Fruit fly (Drosophila melanogaster) whole organism, embryonic: Measurements from ENCODE around the gene regucalcin.

Experiments
- Bgb ChIP-seq: fragments of 200-800 bp; sonication (Bioruptor generic); IDR thresholded peaks from 2 replicates; pipeline ENCODE4 v1.3.6; 2022; ENCODE audit warnings: missing biosample characterization, missing genetic modification characterization; ENCODE audit not compliant: partially characterized antibody
- CG10543 ChIP-seq: fragments of 200-800 bp; sonication (Bioruptor generic); optimal IDR thresholded peaks from 3 replicates; lab custom pipeline; 2017; ENCODE audit warnings: missing biosample characterization, mild to moderate bottlenecking, missing genetic modification characterization, moderate library complexity
- CG11560 ChIP-seq: fragments of 200-800 bp; sonication (Bioruptor generic); IDR thresholded peaks from 3 replicates; pipeline ENCODE4 v1.3.6; 2022; ENCODE audit warnings: missing biosample characterization, missing genetic modification characterization
- CG12769 ChIP-seq: fragments of 200-800 bp; sonication (Bioruptor generic); optimal IDR thresholded peaks from 2 replicates; lab custom pipeline; 2019; ENCODE audit warnings: missing biosample characterization, mild to moderate bottlenecking, missing genetic modification characterization, moderate library complexity
- CG14014 ChIP-seq: fragments of 200-800 bp; sonication (Bioruptor generic); IDR thresholded peaks from 2 replicates; pipeline ENCODE4 v1.3.6; 2022; ENCODE audit warnings: missing biosample characterization, missing genetic modification characterization
- CG15269 ChIP-seq: fragments of 200-800 bp; sonication (Bioruptor generic); optimal IDR thresholded peaks from 2 replicates; lab custom pipeline; 2018; ENCODE audit warnings: missing biosample characterization, mild to moderate bottlenecking, missing genetic modification characterization, moderate library complexity
- CG1602 ChIP-seq: fragments of 200-800 bp; sonication (Bioruptor generic); optimal IDR thresholded peaks from 3 replicates; lab custom pipeline; 2016; ENCODE audit warnings: missing biosample characterization, missing genetic modification characterization
- CG17385 ChIP-seq: fragments of 200-800 bp; sonication (Bioruptor generic); optimal IDR thresholded peaks from 3 replicates; lab custom pipeline; 2018; ENCODE audit warnings: missing biosample characterization, mild to moderate bottlenecking, missing genetic modification characterization
- CG1832 ChIP-seq: fragments of 200-800 bp; sonication (Bioruptor generic); optimal IDR thresholded peaks from 2 replicates; lab custom pipeline; 2017; ENCODE audit warnings: missing biosample characterization, mild to moderate bottlenecking, missing genetic modification characterization, inconsistent platforms
- CG18476 ChIP-seq: fragments of 200-800 bp; sonication (Bioruptor generic); optimal IDR thresholded peaks from 2 replicates; lab custom pipeline; 2016; ENCODE audit warnings: missing biosample characterization, mild to moderate bottlenecking, missing genetic modification characterization
- CG2116 ChIP-seq: fragments of 200-800 bp; sonication (Bioruptor generic); optimal IDR thresholded peaks from 3 replicates; lab custom pipeline; 2018; ENCODE audit warnings: missing biosample characterization, mild to moderate bottlenecking, missing genetic modification characterization
- CG32532 ChIP-seq: fragments of 200-800 bp; sonication (Bioruptor generic); IDR thresholded peaks from 2 replicates; pipeline ENCODE4 v1.3.6; 2022; ENCODE audit warnings: missing biosample characterization, missing genetic modification characterization
- CG3407 ChIP-seq: fragments of 200-800 bp; sonication (Bioruptor generic); optimal IDR thresholded peaks from 2 replicates; lab custom pipeline; 2018; ENCODE audit warnings: missing biosample characterization, mild to moderate bottlenecking, missing genetic modification characterization
- CG3726 ChIP-seq: fragments of 200-800 bp; sonication (Bioruptor generic); IDR thresholded peaks from 3 replicates; pipeline ENCODE4, ENCODE4 v1.3.6; 2022; ENCODE audit warnings: missing biosample characterization, missing genetic modification characterization
- CG4404 ChIP-seq: fragments of 200-800 bp; sonication (Bioruptor generic); IDR thresholded peaks from 2 replicates; pipeline ENCODE4 v1.3.6; 2022; ENCODE audit warnings: missing biosample characterization, missing genetic modification characterization
- CG6854 ChIP-seq: fragments of 200-800 bp; sonication (Bioruptor generic); optimal IDR thresholded peaks from 3 replicates; lab custom pipeline; 2017; ENCODE audit warnings: missing biosample characterization, mild to moderate bottlenecking, missing genetic modification characterization
- CG7839 ChIP-seq: fragments of 200-800 bp; sonication (Bioruptor generic); optimal IDR thresholded peaks from 3 replicates; lab custom pipeline; 2018; ENCODE audit warnings: missing biosample characterization, mild to moderate bottlenecking, missing genetic modification characterization, moderate library complexity
- CoRest ChIP-seq: fragments of 200-800 bp; sonication (Bioruptor generic); optimal IDR thresholded peaks from 3 replicates; lab custom pipeline; 2018; ENCODE audit warnings: missing biosample characterization, mild to moderate bottlenecking, missing genetic modification characterization, moderate library complexity
- Deaf1 ChIP-seq: fragments of 200-800 bp; optimal IDR thresholded peaks from 3 replicates; lab custom pipeline; 2019; ENCODE audit warnings: missing biosample characterization, mild to moderate bottlenecking, missing genetic modification characterization, moderate library complexity
- Fer1 ChIP-seq: fragments of 200-800 bp; sonication (Bioruptor generic); optimal IDR thresholded peaks from 2 replicates; lab custom pipeline; 2017; ENCODE audit warnings: missing biosample characterization, mild to moderate bottlenecking, missing genetic modification characterization
- Hr3 ChIP-seq: fragments of 200-800 bp; sonication (Bioruptor generic); optimal IDR thresholded peaks from 3 replicates; lab custom pipeline; 2016; ENCODE audit warnings: missing biosample characterization, missing genetic modification characterization
- Hr39 ChIP-seq: fragments of >200 bp; optimal IDR thresholded peaks from 2 replicates; lab custom pipeline; 2017
- Jarid2 ChIP-seq: fragments of 200-800 bp; sonication (Bioruptor generic); optimal IDR thresholded peaks from 3 replicates; lab custom pipeline; 2017; ENCODE audit warnings: mild to moderate bottlenecking, missing biosample characterization, missing genetic modification reagents, missing genetic modification characterization
- Oli ChIP-seq: fragments of 200-800 bp; sonication (Bioruptor generic); optimal IDR thresholded peaks from 2 replicates; lab custom pipeline; 2018; ENCODE audit warnings: missing biosample characterization, mild to moderate bottlenecking, missing genetic modification characterization, moderate library complexity
- Rfx ChIP-seq: fragments of 200-800 bp; sonication (Bioruptor generic); IDR thresholded peaks from 2 replicates; pipeline ENCODE4 v1.3.6; 2022; ENCODE audit warnings: missing biosample characterization, missing genetic modification characterization
- Trl ChIP-seq, 3 experiments: fragments of >200 bp in 2 of 3; fragments of 200-800 bp in 1 of 3; sonication (Bioruptor generic) in 1 of 3; optimal IDR thresholded peaks; 2 replicates in 1 of 3; 3 replicates in 2 of 3; lab custom pipeline; 2016 to 2017; ENCODE audit warnings: missing biosample characterization in 1 of 3, missing genetic modification characterization in 1 of 3
- bsh ChIP-seq, 2 experiments: fragments of 200-800 bp; sonication (Bioruptor generic); optimal IDR thresholded peaks; 2 replicates each; lab custom pipeline; 2017 to 2018; ENCODE audit warnings: mild to moderate bottlenecking in 2 of 2, missing biosample characterization in 2 of 2, missing genetic modification characterization in 2 of 2, moderate library complexity in 1 of 2
- cato ChIP-seq: fragments of 200-800 bp; sonication (Bioruptor generic); optimal IDR thresholded peaks from 2 replicates; lab custom pipeline; 2016; ENCODE audit warnings: missing biosample characterization, missing genetic modification characterization, borderline replicate concordance
- cg ChIP-seq: fragments of 200-800 bp; sonication (Bioruptor generic); optimal IDR thresholded peaks from 3 replicates; lab custom pipeline; 2019; ENCODE audit warnings: missing biosample characterization, mild to moderate bottlenecking, missing genetic modification characterization, moderate library complexity
- corto ChIP-seq: fragments of 200-800 bp; sonication (Bioruptor generic); optimal IDR thresholded peaks from 2 replicates; lab custom pipeline; 2016; ENCODE audit warnings: missing biosample characterization, mild to moderate bottlenecking, missing genetic modification characterization, moderate library complexity
- ems ChIP-seq: fragments of 200-800 bp; sonication (Bioruptor generic); optimal IDR thresholded peaks from 3 replicates; lab custom pipeline; 2016; ENCODE audit warnings: missing biosample characterization, missing genetic modification characterization
- en ChIP-seq: fragments of 200-800 bp; sonication (Bioruptor generic); optimal IDR thresholded peaks from 2 replicates; lab custom pipeline; 2016; ENCODE audit warnings: missing biosample characterization, missing genetic modification characterization
- ftz-f1 ChIP-seq: fragments of 200-800 bp; sonication (Bioruptor generic); optimal IDR thresholded peaks from 2 replicates; lab custom pipeline; 2016; ENCODE audit warnings: missing biosample characterization, missing genetic modification characterization
- gce ChIP-seq: fragments of 200-800 bp; sonication (Bioruptor generic); IDR thresholded peaks from 3 replicates; pipeline ENCODE4 v1.3.6; 2022; ENCODE audit warnings: missing biosample characterization, missing genetic modification characterization
- grn ChIP-seq: fragments of 200-800 bp; sonication (Bioruptor generic); optimal IDR thresholded peaks from 3 replicates; lab custom pipeline; 2017; ENCODE audit warnings: missing biosample characterization, missing genetic modification characterization
- insv ChIP-seq, 2 experiments: fragments of 200-800 bp; sonication (Bioruptor generic); optimal IDR thresholded peaks; 3 replicates each; lab custom pipeline; 2016 to 2018; ENCODE audit warnings: missing biosample characterization in 2 of 2, missing genetic modification characterization in 2 of 2
- jumu ChIP-seq: fragments of 200-800 bp; sonication (Bioruptor generic); optimal IDR thresholded peaks from 3 replicates; lab custom pipeline; 2016; ENCODE audit warnings: missing biosample characterization, missing genetic modification characterization
- lab ChIP-seq: fragments of 200-800 bp; sonication (Bioruptor generic); optimal IDR thresholded peaks from 3 replicates; lab custom pipeline; 2017; ENCODE audit warnings: missing biosample characterization, missing genetic modification characterization, mild to moderate bottlenecking, moderate library complexity, missing genetic modification reagents
- pnt ChIP-seq: fragments of 200-800 bp; sonication (Bioruptor generic); optimal IDR thresholded peaks from 3 replicates; lab custom pipeline; 2016; ENCODE audit warnings: missing biosample characterization, missing genetic modification characterization
- sd ChIP-seq: fragments of 200-800 bp; sonication (Bioruptor generic); optimal IDR thresholded peaks from 3 replicates; lab custom pipeline; 2018; ENCODE audit warnings: missing biosample characterization, mild to moderate bottlenecking, missing genetic modification characterization, moderate library complexity
- sens ChIP-seq: fragments of 200-800 bp; sonication (Bioruptor generic); peaks from one replicate; lab custom pipeline; 2016; ENCODE audit warnings: missing biosample characterization, missing genetic modification characterization
- so ChIP-seq: fragments of 200-800 bp; sonication (Bioruptor generic); IDR thresholded peaks from 3 replicates; pipeline ENCODE4 v1.3.6; 2022; ENCODE audit warnings: missing biosample characterization, missing genetic modification characterization
- sob ChIP-seq: fragments of 200-800 bp; sonication (Bioruptor generic); IDR thresholded peaks from 2 replicates; pipeline ENCODE4 v1.3.6; 2022; ENCODE audit warnings: missing biosample characterization, missing genetic modification characterization
- sqz ChIP-seq: fragments of 200-800 bp; sonication (Bioruptor generic); optimal IDR thresholded peaks from 3 replicates; lab custom pipeline; 2018; ENCODE audit warnings: missing biosample characterization, mild to moderate bottlenecking, missing genetic modification characterization
- sug ChIP-seq: fragments of 200-800 bp; optimal IDR thresholded peaks from 2 replicates; lab custom pipeline; 2019; ENCODE audit warnings: missing biosample characterization, mild to moderate bottlenecking, missing genetic modification characterization, moderate library complexity
- unc-4 ChIP-seq: fragments of 200-800 bp; sonication (Bioruptor generic); IDR thresholded peaks from 2 replicates; pipeline ENCODE4 v1.3.6; 2022; ENCODE audit warnings: missing biosample characterization, missing genetic modification characterization; ENCODE audit not compliant: partially characterized antibody
- wdn ChIP-seq: fragments of 200-800 bp; sonication (Bioruptor generic); IDR thresholded peaks from 2 replicates; pipeline ENCODE4 v1.3.6; 2022; ENCODE audit warnings: missing biosample characterization, missing genetic modification characterization
- yki ChIP-seq: fragments of >200 bp; optimal IDR thresholded peaks from 3 replicates; lab custom pipeline; 2018
- zen2 ChIP-seq: fragments of 200-800 bp; sonication (Bioruptor generic); IDR thresholded peaks from 3 replicates; pipeline ENCODE4 v1.3.6; 2022; ENCODE audit warnings: missing biosample characterization, missing genetic modification characterization; ENCODE audit not compliant: partially characterized antibody

Gene regucalcin

DNA sequence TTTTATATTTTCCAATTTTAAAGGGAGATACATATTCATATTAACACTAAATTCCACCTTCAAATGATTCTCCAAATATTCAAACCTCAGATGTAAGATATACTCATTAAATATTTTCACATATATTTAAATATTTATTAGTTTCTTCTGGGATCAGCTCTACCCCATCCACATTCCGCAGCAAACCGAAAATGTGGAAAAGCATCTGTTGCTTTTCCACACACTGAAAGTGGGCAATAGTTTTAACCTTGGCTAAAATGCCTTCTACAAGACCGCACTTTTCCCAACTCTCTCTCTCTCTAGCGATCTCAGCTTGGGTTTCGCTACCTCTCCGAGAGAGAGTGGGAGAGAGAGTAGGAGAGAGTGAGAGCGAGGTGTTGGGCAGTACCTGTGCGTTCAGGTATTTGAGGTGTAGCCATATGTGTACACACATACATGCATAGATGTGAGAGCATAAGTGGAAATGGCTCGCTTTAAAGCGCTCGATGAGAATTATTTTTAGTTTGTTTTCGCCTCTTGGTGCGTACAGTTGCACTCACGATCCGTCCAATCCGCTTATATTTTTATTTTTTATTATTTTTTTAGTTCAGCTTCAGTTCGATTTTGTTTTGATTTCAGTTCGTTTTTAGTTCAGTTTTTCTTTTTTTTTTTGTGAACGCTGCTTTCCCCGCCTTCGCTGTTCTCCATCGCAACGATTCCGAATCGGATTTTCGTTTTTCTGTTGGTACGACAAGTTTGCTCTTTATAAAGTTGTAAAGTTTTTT, 5.3 kb upstream of the regucalcin start, which contains the start of gene CG1806 (continued):
- TF ChIP-seq lab (peak; percentile 11), CG4404 (no peak), CG6854 (GFP tag; lab: Kevin White, UChicago) (peak; percentile 10), CG10543 (peak; percentile 7), cg (GFP tag; lab: Kevin White, UChicago) (peak; percentile 82), CG32532 (GFP tag; lab: Robert Waterston, UW) (peak; percentile 65; the same call in 1 of the 2 replicates), jumu (GFP tag; lab: Kevin White, UChicago) (no peak), ems (GFP tag; lab: Kevin White, UChicago) (no peak), CG17385 (GFP tag; lab: Kevin White, UChicago) (peak; percentile 35), CG7839 (peak; percentile 10), cato (GFP tag; lab: Kevin White, UChicago) (no peak), so (GFP tag; lab: Robert Waterston, UW) (peak; percentile 56; the same call in 1 of the 3 replicates), sug (tag; lab: Kevin White, UChicago) (no peak), CG14014 (GFP tag; lab: Robert Waterston, UW) (peak; percentile 27; the same call in 1 of the 2 replicates), ftz-f1 (GFP tag; lab: Kevin White, UChicago) (peak; percentile 19), Rfx (GFP tag; lab: Robert Waterston, UW) (peak; percentile 24; the same call in 1 of the 2 replicates), CG1602 (GFP tag; lab: Kevin White, UChicago) (no peak), sob (GFP tag; lab: Robert Waterston, UW) (peak; percentile 19; the same call in 1 of the 2 replicates), Deaf1 (tag; lab: Kevin White, UChicago) (peak; percentile 26), CG3407 (GFP tag; lab: Kevin White, UChicago) (no peak), bsh (GFP tag; optimal IDR thresholded peaks at IDR 0.05; lab: Kevin White, UChicago) (peak in 1 of 2 experiments; percentile 33), Trl (optimal IDR thresholded peaks at IDR 0.05; lab: Kevin White, UChicago) (peak; percentile 94 to 97), Trl (GFP tag; optimal IDR thresholded peaks at IDR 0.05; lab: Kevin White, UChicago) (peak; percentile 54), wdn (GFP tag; lab: Robert Waterston, UW) (peak; percentile 30; the same call in 1 of the 2 replicates), corto (GFP tag; lab: Kevin White, UChicago) (peak; percentile 36), CoRest (tag; lab: Kevin White, UChicago) (no peak), Jarid2 (GFP tag; lab: Kevin White, UChicago) (peak; percentile 85), unc-4 (GFP tag; lab: Robert Waterston, UW) (peak; percentile 34; the same call in 1 of the 2 replicates), CG15269 (peak; percentile 4), CG11560 (tag; lab: Robert Waterston, UW) (no peak), Hr3 (GFP tag; lab: Kevin White, UChicago) (no peak), Hr39 (lab: Kevin White, UChicago) (no peak), Fer1 (GFP tag; lab: Kevin White, UChicago) (peak; percentile 22), gce (peak; percentile 28; the same call in 1 of the 3 replicates), CG3726 (GFP tag; lab: Robert Waterston, UW) (no peak), zen2 (GFP tag; lab: Robert Waterston, UW) (peak; percentile 62; the same call in 2 of the 3 replicates), sqz (GFP tag; lab: Kevin White, UChicago) (peak; percentile 68)

DNA sequence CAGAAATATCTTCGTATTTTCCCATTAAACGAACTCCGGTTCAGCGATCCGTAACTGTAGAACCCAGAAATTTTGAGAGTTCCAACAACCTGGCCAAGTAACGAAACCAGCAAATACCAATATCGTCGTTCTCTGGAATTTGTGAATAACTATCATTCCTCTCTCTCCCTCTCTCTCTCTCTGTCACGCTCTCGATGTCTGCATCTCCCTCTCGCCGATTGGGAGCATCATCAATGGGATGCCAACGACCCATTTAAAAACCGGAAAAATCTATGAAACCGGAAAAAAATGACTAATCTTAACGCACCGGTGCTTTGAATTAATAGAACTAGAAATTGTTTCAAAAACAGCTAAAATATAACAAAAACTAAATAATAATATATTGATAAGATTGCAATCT, 4.6 kb upstream of the regucalcin start:
- TF ChIP-seq pnt, result no peak
- TF ChIP-seq yki, result peak; percentile 44
- TF ChIP-seq sens (GFP tag; lab: Kevin White, UChicago), result peak; percentile 28
- peak; percentile 77 for TF ChIP-seq CG12769 (tag; lab: Kevin White, UChicago)
- TF ChIP-seq insv (GFP tag; optimal IDR thresholded peaks at IDR 0.05; lab: Kevin White, UChicago), result no peak
- TF ChIP-seq Oli (tag; lab: Kevin White, UChicago), result no peak
- no peak for TF ChIP-seq CG2116
- TF ChIP-seq grn, result peak; percentile 15
- no peak for TF ChIP-seq en (GFP tag; lab: Kevin White, UChicago)
- no peak for TF ChIP-seq CG18476 (GFP tag; lab: Kevin White, UChicago)
- no peak for TF ChIP-seq Bgb (GFP tag; lab: Robert Waterston, UW)
- peak; percentile 60 for TF ChIP-seq CG1832 (GFP tag; lab: Kevin White, UChicago)
- peak; percentile 71 to 77 for TF ChIP-seq Trl (optimal IDR thresholded peaks at IDR 0.05; lab: Kevin White, UChicago)
- no peak for TF ChIP-seq Trl (GFP tag; optimal IDR thresholded peaks at IDR 0.05; lab: Kevin White, UChicago)
- TF ChIP-seq sd (tag; lab: Kevin White, UChicago), result peak; percentile 92
- TF ChIP-seq, all 482 proteins: peak for 7
